Worm (Caenorhabditis elegans): ENCODE results near the gene lea-1.

DNA sequence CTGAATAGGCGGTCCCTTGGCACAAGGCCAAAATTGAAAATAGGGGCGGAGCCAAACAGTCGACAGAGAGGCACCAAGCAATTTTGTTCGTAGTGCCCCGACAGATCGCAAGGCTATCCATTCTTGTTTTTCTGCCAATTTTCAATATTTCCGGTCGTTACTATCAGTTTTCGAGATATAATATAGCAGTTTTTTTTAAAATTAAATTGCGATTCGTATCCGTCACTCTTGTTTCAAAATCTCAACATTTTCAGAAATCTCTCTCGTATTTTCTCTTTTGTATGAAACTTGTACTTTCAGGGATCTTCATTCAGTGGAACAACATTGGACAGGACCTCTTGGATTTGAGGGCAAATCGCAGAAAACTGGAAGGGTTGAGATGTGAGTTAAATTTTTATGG lies 25.3 kb downstream of the lea-1 start, which contains the start of gene F57A8.1:
- no peak for TF ChIP-seq him-1 (tag; optimal IDR thresholded peaks at IDR 0.05)
- TF ChIP-seq dao-5 (tag; optimal IDR thresholded peaks at IDR 0.05), result no peak
- no peak for TF ChIP-seq W03F9.2 (tag; optimal IDR thresholded peaks at IDR 0.05)
